Fruit fly (Drosophila melanogaster): Measurements from ENCODE around the gene Rim.

Rim gene

dm6 chr3R:17955737-17956136 lies 39.4 kb upstream of the Rim start (continued):
- TF ChIP-seq Ada2b (GFP tag; IDR thresholded peaks at IDR 0.05) (peak; percentile 21; the same call in 1 of the 2 replicates), fu2 (GFP tag; optimal IDR thresholded peaks at IDR 0.05) (no peak), grau (tag; optimal IDR thresholded peaks at IDR 0.05) (peak; percentile 62), E2f2 (GFP tag; IDR thresholded peaks at IDR 0.05) (no peak; the same call in 1 of the 2 replicates), chm (GFP tag; IDR thresholded peaks at IDR 0.05) (no peak), CG32772 (GFP tag; IDR thresholded peaks at IDR 0.05) (peak; percentile 57), wdn (GFP tag; IDR thresholded peaks at IDR 0.05) (no peak), so (GFP tag; IDR thresholded peaks at IDR 0.05) (peak; percentile 47; the same call in 1 of the 3 replicates), CG6791 (GFP tag; IDR thresholded peaks at IDR 0.05; ENCODE audit: partially characterized antibody) (no peak), sug (tag; optimal IDR thresholded peaks at IDR 0.05) (no peak), CG30403 (GFP tag; optimal IDR thresholded peaks at IDR 0.05) (peak; percentile 32), CG15073 (GFP tag; optimal IDR thresholded peaks at IDR 0.05) (no peak), esg (GFP tag; conservative IDR thresholded peaks at IDR 0.05) (0 out of 2 replicates have a peak, but pooled peaks have one; percentile 36), CG17829 (tag; optimal IDR thresholded peaks at IDR 0.05) (peak; percentile 23), zfh1 (GFP tag; IDR thresholded peaks at IDR 0.05) (0 out of 3 replicates have a peak, but pooled peaks have one; percentile 20), bigmax (GFP tag; optimal IDR thresholded peaks at IDR 0.05) (no peak), az2 (GFP tag; optimal IDR thresholded peaks at IDR 0.05) (peak; percentile 28), CG11695 (GFP tag; IDR thresholded peaks at IDR 0.05) (peak; percentile 58; the same call in 1 of the 3 replicates), seq (GFP tag; IDR thresholded peaks at IDR 0.05) (peak; percentile 50; the same call in 1 of the 2 replicates), CG9609 (GFP tag; optimal IDR thresholded peaks at IDR 0.05) (no peak), CG32767 (GFP tag; IDR thresholded peaks at IDR 0.05) (no peak), Chrac-16 (GFP tag; optimal IDR thresholded peaks at IDR 0.05) (no peak), CG17359 (tag; optimal IDR thresholded peaks at IDR 0.05) (peak; percentile 54), vnd (GFP tag; IDR thresholded peaks at IDR 0.05; ENCODE audit: partially characterized antibody) (no peak), CG1603 (tag; optimal IDR thresholded peaks at IDR 0.05) (no peak), CG11093 (GFP tag; IDR thresholded peaks at IDR 0.05) (no peak), CG7786 (GFP tag; optimal IDR thresholded peaks at IDR 0.05) (no peak), cwo (GFP tag; optimal IDR thresholded peaks at IDR 0.05) (peak; percentile 41), CG10274 (GFP tag; optimal IDR thresholded peaks at IDR 0.05) (no peak), dmrt11E (tag; optimal IDR thresholded peaks at IDR 0.05) (peak; percentile 52), otp (GFP tag; IDR thresholded peaks at IDR 0.05) (no peak), bbx (GFP tag; IDR thresholded peaks at IDR 0.05; ENCODE audit: partially characterized antibody) (no peak), CG9215 (GFP tag; IDR thresholded peaks at IDR 0.05) (no peak), pros (GFP tag; optimal IDR thresholded peaks at IDR 0.05) (no peak), ro (GFP tag; IDR thresholded peaks at IDR 0.05) (no peak), Hr39 (optimal IDR thresholded peaks at IDR 0.05) (no peak), CG17385 (GFP tag; optimal IDR thresholded peaks at IDR 0.05) (peak; percentile 37), sens (GFP tag) (peak; percentile 80), CG13296 (GFP tag; optimal IDR thresholded peaks at IDR 0.05) (peak; percentile 3), Dad (GFP tag; optimal IDR thresholded peaks at IDR 0.05) (no peak), CG17612 (GFP tag; IDR thresholded peaks at IDR 0.05) (no peak), ranshi (GFP tag; IDR thresholded peaks at IDR 0.05) (0 out of 2 replicates have a peak, but pooled peaks have one; percentile 20), Sin3A (optimal IDR thresholded peaks at IDR 0.05) (no peak), sens-2 (GFP tag; IDR thresholded peaks at IDR 0.05) (no peak), CG3407 (GFP tag; optimal IDR thresholded peaks at IDR 0.05) (peak; percentile 5), CG4424 (GFP tag; optimal IDR thresholded peaks at IDR 0.05) (peak; percentile 28), luna (GFP tag; optimal IDR thresholded peaks at IDR 0.05) (no peak), CG8388 (GFP tag; optimal IDR thresholded peaks at IDR 0.05) (peak; percentile 29), D (optimal IDR thresholded peaks at IDR 0.05) (no peak), D (GFP tag; optimal IDR thresholded peaks at IDR 0.05) (peak; percentile 38), twi (tag; optimal IDR thresholded peaks at IDR 0.05) (no peak), NK7.1 (GFP tag; optimal IDR thresholded peaks at IDR 0.05) (no peak), Abd-B (GFP tag; optimal IDR thresholded peaks at IDR 0.05) (no peak)
